Worm (Caenorhabditis elegans) whole organism, L1 larva: ENCODE data around the gene ttbk-8.1.

Experiments
- C04F5.9 ChIP-seq: sonication (generic microtip); optimal IDR thresholded peaks from 2 replicates; lab custom pipeline; 2016; ENCODE audit warnings: missing genetic modification characterization, missing compliant biosample characterization
- aly-2 ChIP-seq: fragments of 150-350 bp; optimal IDR thresholded peaks from 2 replicates; lab custom pipeline; 2014; ENCODE audit warnings: missing biosample characterization, missing genetic modification characterization
- ceh-82 ChIP-seq, 3 experiments: fragments of 150-350 bp in 1 of 3; sonication (generic microtip) in 2 of 3; optimal IDR thresholded peaks; 2 replicates each; lab custom pipeline; 2014 to 2017; ENCODE audit warnings: missing biosample characterization in 3 of 3, missing genetic modification characterization in 3 of 3
- dpl-1 ChIP-seq, 3 experiments: fragments of 150-350 bp in 2 of 3; sonication (generic microtip) in 1 of 3; optimal IDR thresholded peaks; 2 replicates each; lab custom pipeline; 2014 to 2017; ENCODE audit warnings: missing biosample characterization in 3 of 3, missing genetic modification characterization in 3 of 3, missing genetic modification reagents in 3 of 3
- jun-1 ChIP-seq: fragments of 150-350 bp; optimal IDR thresholded peaks from 2 replicates; lab custom pipeline; 2014; ENCODE audit warnings: missing biosample characterization, missing genetic modification reagents, missing genetic modification characterization
- lin-13 ChIP-seq: fragments of 150-350 bp; optimal IDR thresholded peaks from 2 replicates; lab custom pipeline; 2014; ENCODE audit warnings: missing biosample characterization, missing genetic modification reagents, missing genetic modification characterization
- mef-2 ChIP-seq: fragments of 150-350 bp; optimal IDR thresholded peaks from 2 replicates; lab custom pipeline; 2014; ENCODE audit warnings: missing biosample characterization, missing genetic modification characterization
- nhr-28 ChIP-seq: fragments of 150-350 bp; optimal IDR thresholded peaks from 2 replicates; lab custom pipeline; 2014; ENCODE audit warnings: missing biosample characterization, missing genetic modification characterization
- nhr-76 ChIP-seq: sonication (generic microtip); optimal IDR thresholded peaks from 2 replicates; lab custom pipeline; 2017; ENCODE audit warnings: missing biosample characterization, missing genetic modification characterization
- nhr-77 ChIP-seq: fragments of 150-350 bp; optimal IDR thresholded peaks from 2 replicates; lab custom pipeline; 2014; ENCODE audit warnings: missing biosample characterization, missing genetic modification characterization
- tlp-1 ChIP-seq: fragments of 150-350 bp; optimal IDR thresholded peaks from 2 replicates; lab custom pipeline; 2014; ENCODE audit warnings: missing biosample characterization, missing genetic modification characterization
- unc-62 ChIP-seq: fragments of 150-350 bp; optimal IDR thresholded peaks from 2 replicates; lab custom pipeline; 2014; ENCODE audit warnings: missing biosample characterization, missing genetic modification reagents, missing genetic modification characterization
- ztf-4 ChIP-seq: fragments of 150-350 bp; optimal IDR thresholded peaks from 2 replicates; lab custom pipeline; 2014; ENCODE audit warnings: missing biosample characterization, missing genetic modification characterization

DNA sequence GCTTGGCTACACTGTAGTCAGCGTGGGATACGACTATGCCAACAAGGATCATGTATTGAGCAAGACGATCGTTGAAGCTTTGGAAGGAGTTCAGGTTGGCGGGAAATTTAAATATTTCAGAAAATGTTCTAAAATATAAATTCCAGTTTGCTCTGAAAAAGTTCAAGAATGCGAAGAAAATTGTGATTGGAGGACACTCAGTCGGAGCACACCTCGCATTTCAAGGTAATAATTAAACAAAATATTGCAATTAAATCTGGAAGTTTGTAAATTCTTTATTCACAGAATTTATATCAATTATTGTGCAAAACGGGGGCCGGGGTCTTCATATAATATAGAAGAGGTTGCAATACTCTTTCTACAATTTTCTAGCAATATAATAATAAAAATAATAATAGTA lies 37.9 kb downstream of the ttbk-8.1 start:
- no peak for TF ChIP-seq tlp-1 (tag; lab: Kevin White, UChicago)
- no peak for TF ChIP-seq unc-62
- no peak for TF ChIP-seq nhr-77 (tag; lab: Kevin White, UChicago)
- TF ChIP-seq C04F5.9 (tag; lab: Kevin White, UChicago): no peak
- no peak for TF ChIP-seq ceh-82 (tag; optimal IDR thresholded peaks at IDR 0.05; lab: Kevin White, UChicago)
- no peak for TF ChIP-seq nhr-28 (tag; lab: Kevin White, UChicago)
- no peak for TF ChIP-seq ztf-4
- TF ChIP-seq jun-1 (tag; lab: Kevin White, UChicago): no peak
- no peak for TF ChIP-seq lin-13 (GFP tag; lab: Kevin White, UChicago)
- TF ChIP-seq nhr-76 (tag; lab: Kevin White, UChicago): no peak
- no peak for TF ChIP-seq aly-2 (tag; lab: Kevin White, UChicago)
- no peak for TF ChIP-seq mef-2 (tag; lab: Kevin White, UChicago)
- TF ChIP-seq dpl-1 (GFP tag; optimal IDR thresholded peaks at IDR 0.05; lab: Kevin White, UChicago): no peak
